Fruit fly (Drosophila melanogaster) whole organism, pupa: ENCODE measurements around the gene CG14043.
A peak's percentile ranks its signal among the peaks of the same experiment; 100 is the strongest.

Experiments used
- CG10348 ChIP-seq: fragments of 200-800 bp; sonication (Bioruptor generic); IDR thresholded peaks from 2 replicates; pipeline ENCODE4 v1.3.6; 2022; ENCODE audit warnings: missing biosample characterization, missing genetic modification characterization
- CG12605 ChIP-seq: fragments of 200-800 bp; sonication (Bioruptor generic); IDR thresholded peaks from 2 replicates; pipeline ENCODE4 v1.3.6; 2022; ENCODE audit warnings: missing biosample characterization, missing genetic modification characterization
- CG13204 ChIP-seq: fragments of 200-800 bp; sonication (Bioruptor generic); optimal IDR thresholded peaks from 2 replicates; lab custom pipeline; 2018; ENCODE audit warnings: missing biosample characterization, mild to moderate bottlenecking, missing genetic modification characterization, moderate library complexity
- CG32121 ChIP-seq: fragments of 200-800 bp; sonication (Bioruptor generic); IDR thresholded peaks from 2 replicates; pipeline ENCODE4 v1.3.6; 2022; ENCODE audit warnings: missing biosample characterization, missing genetic modification characterization
- CG34367 ChIP-seq: fragments of 200-800 bp; sonication (Bioruptor generic); optimal IDR thresholded peaks from 2 replicates; lab custom pipeline; 2018; ENCODE audit warnings: missing biosample characterization, mild to moderate bottlenecking, missing genetic modification characterization
- CG4496 ChIP-seq: fragments of 200-800 bp; sonication (Bioruptor generic); IDR thresholded peaks from 3 replicates; pipeline ENCODE4 v1.3.6; 2022; ENCODE audit warnings: missing biosample characterization, missing genetic modification characterization
- CG8301 ChIP-seq: fragments of 200-800 bp; sonication (Bioruptor generic); optimal IDR thresholded peaks from 2 replicates; lab custom pipeline; 2018; ENCODE audit warnings: missing biosample characterization, mild to moderate bottlenecking, missing genetic modification characterization
- D1 ChIP-seq: fragments of 200-800 bp; sonication (Bioruptor generic); optimal IDR thresholded peaks from 2 replicates; lab custom pipeline; 2018; ENCODE audit warnings: missing biosample characterization, mild to moderate bottlenecking, missing genetic modification characterization, moderate library complexity
- EcR ChIP-seq: fragments of 200-800 bp; sonication (Bioruptor generic); optimal IDR thresholded peaks from 3 replicates; lab custom pipeline; 2019; ENCODE audit warnings: missing biosample characterization, missing genetic modification characterization, mild to moderate bottlenecking, moderate library complexity, missing genetic modification reagents
- Ets98B ChIP-seq: fragments of 200-800 bp; sonication (Bioruptor generic); IDR thresholded peaks from 2 replicates; pipeline ENCODE4 v1.3.6; 2022; ENCODE audit warnings: missing biosample characterization, missing genetic modification characterization
- Pif1B ChIP-seq: fragments of 200-800 bp; sonication (Bioruptor generic); optimal IDR thresholded peaks from 3 replicates; lab custom pipeline; 2016; ENCODE audit warnings: missing biosample characterization, missing genetic modification characterization
- gl ChIP-seq: fragments of 200-800 bp; sonication (Bioruptor generic); optimal IDR thresholded peaks from 2 replicates; lab custom pipeline; 2018; ENCODE audit warnings: missing biosample characterization, mild to moderate bottlenecking, missing genetic modification characterization
- rn ChIP-seq: fragments of 200-800 bp; sonication (Bioruptor generic); IDR thresholded peaks from 2 replicates; pipeline ENCODE4 v1.3.6; 2022; ENCODE audit warnings: missing biosample characterization, missing genetic modification characterization

dm6 chr2L:4936325-4936869, 35.1 kb upstream of the CG14043 start, which contains the start of gene hoe2:
- TF ChIP-seq Ets98B (GFP tag; lab: Robert Waterston, UW) (no peak), D1 (tag; lab: Kevin White, UChicago) (no peak), CG13204 (GFP tag; lab: Kevin White, UChicago) (no peak), CG8301 (tag; lab: Kevin White, UChicago) (no peak), CG34367 (no peak), CG10348 (GFP tag; lab: Robert Waterston, UW) (no peak), rn (GFP tag; lab: Robert Waterston, UW) (no peak), CG4496 (GFP tag; lab: Robert Waterston, UW) (no peak), CG12605 (GFP tag; lab: Robert Waterston, UW) (peak; percentile 60; the same call in 1 of the 2 replicates), CG32121 (GFP tag; lab: Robert Waterston, UW) (no peak), gl (tag; lab: Kevin White, UChicago) (no peak), EcR (no peak), Pif1B (GFP tag; lab: Kevin White, UChicago) (no peak)
